Worm (Caenorhabditis elegans): ENCODE results near the gene F41G3.19.

- TF ChIP-seq R02D3.7 (tag; optimal IDR thresholded peaks at IDR 0.05): no peak
- no peak for TF ChIP-seq nhr-23 (tag; optimal IDR thresholded peaks at IDR 0.05)
- TF ChIP-seq nhr-11 (tag; optimal IDR thresholded peaks at IDR 0.05): no peak
- TF ChIP-seq unc-62 (GFP tag; optimal IDR thresholded peaks at IDR 0.05): no peak
- TF ChIP-seq ama-1 (optimal IDR thresholded peaks at IDR 0.05): no peak
- no peak for TF ChIP-seq ztf-11 (tag; optimal IDR thresholded peaks at IDR 0.05)
- TF ChIP-seq nhr-21 (tag; optimal IDR thresholded peaks at IDR 0.05): no peak
- no peak for TF ChIP-seq lin-39 (tag; optimal IDR thresholded peaks at IDR 0.05)
- no peak for TF ChIP-seq fos-1 (tag; optimal IDR thresholded peaks at IDR 0.05)
Measured at ce11 chrII:6708980-6709379, 42.9 kb downstream of the F41G3.19 start.
